Fruit fly (Drosophila melanogaster): ENCODE results near the gene Pdk1.

The Pdk1 gene

dm6 chr3L:178913-179488, 49.8 kb downstream of the Pdk1 start, which contains the start of gene Vdup1:
Gene Vdup1, minus strand, starts transcription at chr3L:178963.
- TF ChIP-seq Hr83 (GFP tag; optimal IDR thresholded peaks at IDR 0.05; ENCODE audit: poor library complexity, severe bottlenecking) = no peak
- no peak for TF ChIP-seq fru (GFP tag; optimal IDR thresholded peaks at IDR 0.05)
- TF ChIP-seq br (GFP tag; optimal IDR thresholded peaks at IDR 0.05) = no peak
- no peak for TF ChIP-seq sage (GFP tag; optimal IDR thresholded peaks at IDR 0.05)
- TF ChIP-seq ey (GFP tag; optimal IDR thresholded peaks at IDR 0.05) = no peak
- no peak for TF ChIP-seq Hnf4 (GFP tag; optimal IDR thresholded peaks at IDR 0.05)
- no peak for TF ChIP-seq Vsx2 (GFP tag; optimal IDR thresholded peaks at IDR 0.05; ENCODE audit: partially characterized antibody)
- no peak for TF ChIP-seq pan (optimal IDR thresholded peaks at IDR 0.05)
- TF ChIP-seq N (GFP tag; optimal IDR thresholded peaks at IDR 0.05) = no peak
- TF ChIP-seq GATAd (GFP tag; optimal IDR thresholded peaks at IDR 0.05) = no peak
- TF ChIP-seq Mio (GFP tag; optimal IDR thresholded peaks at IDR 0.05) = no peak
- no peak for TF ChIP-seq jim (GFP tag; optimal IDR thresholded peaks at IDR 0.05)
- no peak for TF ChIP-seq dl (GFP tag; optimal IDR thresholded peaks at IDR 0.05; ENCODE audit: insufficient read depth in 1 of 2, partially characterized antibody in 2 of 2)

dm6 chr3L:179490-180261, 50.4 kb downstream of the Pdk1 start, which contains the start of gene CG13875:
Gene CG13875, plus strand, starts transcription at chr3L:179923.
- TF ChIP-seq sage (GFP tag; optimal IDR thresholded peaks at IDR 0.05) (no peak), Sp1 (GFP tag; optimal IDR thresholded peaks at IDR 0.05) (no peak), dsf (GFP tag; optimal IDR thresholded peaks at IDR 0.05; ENCODE audit: borderline replicate concordance) (no peak), GATAd (GFP tag; optimal IDR thresholded peaks at IDR 0.05) (no peak), N (GFP tag; optimal IDR thresholded peaks at IDR 0.05) (no peak), Jra (GFP tag; optimal IDR thresholded peaks at IDR 0.05) (no peak), OdsH (GFP tag; optimal IDR thresholded peaks at IDR 0.05) (no peak), ey (GFP tag; optimal IDR thresholded peaks at IDR 0.05) (no peak), Vsx2 (GFP tag; optimal IDR thresholded peaks at IDR 0.05; ENCODE audit: partially characterized antibody) (no peak), dl (GFP tag; optimal IDR thresholded peaks at IDR 0.05; ENCODE audit: insufficient read depth in 1 of 2, partially characterized antibody in 2 of 2) (peak; percentile 49 to 77), fru (GFP tag; optimal IDR thresholded peaks at IDR 0.05) (no peak), CG32264 (GFP tag; optimal IDR thresholded peaks at IDR 0.05) (no peak), Dif (GFP tag; optimal IDR thresholded peaks at IDR 0.05; ENCODE audit: partially characterized antibody) (peak; percentile 88), h (GFP tag; optimal IDR thresholded peaks at IDR 0.05) (no peak), dmrt93B (GFP tag; optimal IDR thresholded peaks at IDR 0.05) (no peak), brk (GFP tag; optimal IDR thresholded peaks at IDR 0.05) (no peak), Myc (optimal IDR thresholded peaks at IDR 0.05) (no peak)

- TF ChIP-seq Hr83 (GFP tag; optimal IDR thresholded peaks at IDR 0.05; ENCODE audit: poor library complexity, severe bottlenecking) (peak; percentile 13), Hr78 (GFP tag; optimal IDR thresholded peaks at IDR 0.05) (no peak), dmrt93B (GFP tag; optimal IDR thresholded peaks at IDR 0.05) (no peak), Jra (GFP tag; optimal IDR thresholded peaks at IDR 0.05) (no peak), br (GFP tag; optimal IDR thresholded peaks at IDR 0.05) (no peak), CG32264 (GFP tag; optimal IDR thresholded peaks at IDR 0.05) (no peak), dsf (GFP tag; optimal IDR thresholded peaks at IDR 0.05; ENCODE audit: borderline replicate concordance) (no peak)
These were observed 51.0 kb downstream of the Pdk1 start for dm6 chr3L:180262-180543.

- TF ChIP-seq Jra (GFP tag; optimal IDR thresholded peaks at IDR 0.05) (peak; percentile 97), brk (GFP tag; optimal IDR thresholded peaks at IDR 0.05) (no peak), h (GFP tag; optimal IDR thresholded peaks at IDR 0.05) (peak; percentile 93), Rel (GFP tag; optimal IDR thresholded peaks at IDR 0.05) (no peak), Rel (tag; optimal IDR thresholded peaks at IDR 0.05) (no peak), Hr78 (GFP tag; optimal IDR thresholded peaks at IDR 0.05) (no peak), ey (GFP tag; optimal IDR thresholded peaks at IDR 0.05) (peak; percentile 91), usp (GFP tag; optimal IDR thresholded peaks at IDR 0.05) (no peak), Dif (GFP tag; optimal IDR thresholded peaks at IDR 0.05; ENCODE audit: partially characterized antibody) (no peak), rgr (GFP tag; optimal IDR thresholded peaks at IDR 0.05) (no peak), GATAd (GFP tag; optimal IDR thresholded peaks at IDR 0.05) (no peak), N (GFP tag; optimal IDR thresholded peaks at IDR 0.05) (no peak), sv (GFP tag; optimal IDR thresholded peaks at IDR 0.05) (peak; percentile 90), Mio (GFP tag; optimal IDR thresholded peaks at IDR 0.05) (no peak), psq (GFP tag; optimal IDR thresholded peaks at IDR 0.05) (peak; percentile 80), jim (GFP tag; optimal IDR thresholded peaks at IDR 0.05) (no peak), foxo (GFP tag; optimal IDR thresholded peaks at IDR 0.05) (peak; percentile 76 to 95), OdsH (GFP tag; optimal IDR thresholded peaks at IDR 0.05) (peak; percentile 88), pan (optimal IDR thresholded peaks at IDR 0.05) (no peak), dsf (GFP tag; optimal IDR thresholded peaks at IDR 0.05; ENCODE audit: borderline replicate concordance) (peak; percentile 88), lola (GFP tag; optimal IDR thresholded peaks at IDR 0.05) (no peak), dmrt93B (GFP tag; optimal IDR thresholded peaks at IDR 0.05) (no peak), Myc (optimal IDR thresholded peaks at IDR 0.05) (no peak), Abd-B (GFP tag; optimal IDR thresholded peaks at IDR 0.05) (no peak), woc (GFP tag; optimal IDR thresholded peaks at IDR 0.05) (no peak), Sp1 (GFP tag; optimal IDR thresholded peaks at IDR 0.05) (peak; percentile 85), Vsx2 (GFP tag; optimal IDR thresholded peaks at IDR 0.05; ENCODE audit: partially characterized antibody) (no peak), fru (GFP tag; optimal IDR thresholded peaks at IDR 0.05) (peak; percentile 89), CG9705 (GFP tag; optimal IDR thresholded peaks at IDR 0.05) (peak; percentile 78), CrebA (GFP tag; optimal IDR thresholded peaks at IDR 0.05; ENCODE audit: borderline replicate concordance) (no peak), br (GFP tag; optimal IDR thresholded peaks at IDR 0.05) (peak; percentile 90), sage (GFP tag; optimal IDR thresholded peaks at IDR 0.05) (no peak), Hnf4 (GFP tag; optimal IDR thresholded peaks at IDR 0.05) (no peak), tai (GFP tag; optimal IDR thresholded peaks at IDR 0.05) (no peak)
These were observed 55.0 kb downstream of the Pdk1 start, which contains the start of the genes CG34140, Mkp and Mtch for dm6 chr3L:184251-184650. Gene CG34140, minus strand, starts transcription at chr3L:184424. Gene Mkp, minus strand, starts transcription at chr3L:184540. Gene Mtch, plus strand, starts transcription at chr3L:184626.

All from whole organism, wandering third instar larva.